Worm (Caenorhabditis elegans): ENCODE results near the gene F32D8.13.

F32D8.13 gene

DNA sequence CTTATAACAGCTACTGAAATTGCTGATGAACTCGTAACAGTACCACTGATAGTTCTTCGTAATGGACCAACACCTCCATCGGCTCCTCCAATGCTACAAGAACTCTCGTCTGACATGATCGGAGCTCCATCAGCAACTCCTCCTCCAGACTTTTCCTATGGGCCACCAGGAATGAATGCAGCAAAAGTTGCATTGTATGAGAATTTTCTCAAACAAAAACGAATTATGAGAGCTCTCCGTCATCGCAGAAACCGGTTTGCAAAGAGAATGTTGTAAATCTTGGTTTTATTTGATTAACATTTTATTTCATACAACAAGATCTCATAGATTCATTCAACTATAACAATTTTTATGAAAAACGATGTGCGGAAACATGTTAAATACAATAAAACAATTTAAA is 8.8 kb downstream of the F32D8.13 start:
- no peak for TF ChIP-seq unc-62 (GFP tag; optimal IDR thresholded peaks at IDR 0.05)

DNA sequence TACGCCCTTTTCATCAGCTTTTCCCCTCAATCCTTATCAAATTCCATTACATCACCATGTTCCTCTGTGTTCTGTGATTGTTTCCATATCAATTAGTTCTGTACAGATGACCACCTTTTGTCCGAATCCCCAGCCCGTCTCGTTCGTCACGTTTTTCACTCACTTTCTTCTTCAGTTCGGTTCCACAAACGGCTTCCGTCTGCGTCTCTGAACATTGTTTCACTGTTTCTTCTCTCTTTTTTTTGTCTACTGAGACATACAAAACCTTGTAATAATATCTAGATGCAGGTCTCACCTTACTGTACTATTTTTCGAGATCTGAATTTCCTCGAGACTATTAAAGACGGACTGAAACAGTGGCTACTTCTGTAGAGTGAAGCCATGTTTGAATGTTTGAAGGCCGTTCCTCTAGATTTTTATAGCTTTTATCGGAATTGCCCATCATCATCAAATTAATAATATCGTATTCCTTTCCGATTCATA is 9.9 kb downstream of the F32D8.13 start, which contains the start of gene F32D8.3:
Gene F32D8.3 (plus strand): TSS at position 433 of the 483 bp plus-strand sequence.
- no peak for TF ChIP-seq unc-62 (GFP tag; optimal IDR thresholded peaks at IDR 0.05)

DNA sequence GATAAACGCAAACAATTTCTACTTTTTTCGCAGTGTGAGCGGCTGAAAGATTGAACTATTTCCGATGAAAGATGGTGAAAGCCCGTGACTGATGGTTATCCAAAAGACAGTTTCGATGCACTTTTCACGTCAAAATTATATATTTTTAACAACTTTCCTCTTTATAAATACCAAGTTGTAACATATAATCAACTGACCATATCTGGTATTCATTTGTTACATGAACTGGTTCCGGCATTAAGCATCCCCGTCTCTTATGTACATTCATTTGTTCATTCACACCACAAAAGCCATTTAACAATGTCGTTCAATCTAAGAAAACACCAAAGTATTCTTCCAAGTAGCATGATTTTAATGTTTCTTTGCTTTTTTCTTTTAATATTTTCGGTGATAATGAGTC is 12.9 kb downstream of the F32D8.13 start, which contains the start of gene F32D8.2:
Gene F32D8.2 (plus strand): TSS at position 301 of the 400 bp plus-strand sequence.
- no peak for TF ChIP-seq unc-62 (GFP tag; optimal IDR thresholded peaks at IDR 0.05)

- TF ChIP-seq unc-62 (GFP tag; optimal IDR thresholded peaks at IDR 0.05), result no peak
Measured at ce11 chrV:10880138-10880882, 16.0 kb downstream of the F32D8.13 start, which contains the start of gene F32D8.1. F32D8.1 (plus strand) TSS chrV:10880832.

- no peak for TF ChIP-seq unc-62 (GFP tag; optimal IDR thresholded peaks at IDR 0.05)
Measured at ce11 chrV:10877808-10878600, 18.3 kb downstream of the F32D8.13 start.

- no peak for TF ChIP-seq unc-62 (GFP tag; optimal IDR thresholded peaks at IDR 0.05)
Measured at ce11 chrV:10876512-10876911, 19.8 kb downstream of the F32D8.13 start.

- TF ChIP-seq unc-62 (GFP tag; optimal IDR thresholded peaks at IDR 0.05), result no peak
Measured at ce11 chrV:10874938-10875599, 21.3 kb downstream of the F32D8.13 start.

- no peak for TF ChIP-seq unc-62 (GFP tag; optimal IDR thresholded peaks at IDR 0.05)
Measured at ce11 chrV:10873190-10873589, 23.2 kb downstream of the F32D8.13 start.

ce11 chrV:10871457-10871861 is 24.9 kb downstream of the F32D8.13 start:
- TF ChIP-seq unc-62 (GFP tag; optimal IDR thresholded peaks at IDR 0.05), result no peak

DNA sequence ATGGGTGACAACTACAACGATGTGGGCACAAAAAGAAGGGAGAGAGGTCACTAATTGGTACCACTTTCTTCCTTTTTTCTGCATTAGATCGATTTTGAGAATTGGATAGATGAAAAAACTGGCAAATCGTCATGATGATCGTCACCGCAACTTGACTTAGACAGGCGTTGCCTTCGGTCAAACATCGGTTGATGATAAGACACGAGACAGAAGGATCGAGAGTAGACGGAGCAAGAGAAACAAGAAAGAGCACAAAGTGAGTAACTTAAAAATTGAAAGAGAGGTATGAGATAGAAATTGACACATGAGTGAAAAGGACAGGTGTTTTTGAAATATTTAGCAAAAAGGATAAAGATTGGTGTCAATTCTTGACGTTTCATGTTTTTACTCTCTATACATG is 26.3 kb downstream of the F32D8.13 start:
- no peak for TF ChIP-seq unc-62 (GFP tag; optimal IDR thresholded peaks at IDR 0.05)

DNA sequence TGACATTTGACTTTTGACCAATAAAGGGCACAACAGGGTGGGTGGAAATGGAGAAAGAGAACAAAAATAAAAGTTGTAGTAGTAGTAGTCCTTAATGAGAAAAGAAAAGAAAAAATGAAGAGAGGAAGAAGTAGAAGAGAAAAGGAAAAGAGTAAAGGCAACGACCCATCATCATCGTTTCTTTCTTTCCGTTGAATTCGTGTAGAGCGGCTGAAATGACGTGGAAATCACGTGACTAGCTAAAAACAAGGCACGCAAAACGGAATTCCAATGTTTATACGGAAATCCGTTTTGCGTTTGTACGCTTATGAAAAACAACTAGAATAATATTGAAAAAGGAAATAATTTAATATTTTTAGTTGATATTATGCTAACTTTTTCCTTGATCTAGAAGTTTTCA is 28.8 kb downstream of the F32D8.13 start:
- TF ChIP-seq unc-62 (GFP tag; optimal IDR thresholded peaks at IDR 0.05), result no peak

ce11 chrV:10865599-10865998 is 30.7 kb downstream of the F32D8.13 start, which contains the start of gene saeg-1:
saeg-1 (minus strand) TSS chrV:10865699.
- no peak for TF ChIP-seq unc-62 (GFP tag; optimal IDR thresholded peaks at IDR 0.05)

ce11 chrV:10862457-10863097 is 33.8 kb downstream of the F32D8.13 start:
- no peak for TF ChIP-seq unc-62 (GFP tag; optimal IDR thresholded peaks at IDR 0.05)

DNA sequence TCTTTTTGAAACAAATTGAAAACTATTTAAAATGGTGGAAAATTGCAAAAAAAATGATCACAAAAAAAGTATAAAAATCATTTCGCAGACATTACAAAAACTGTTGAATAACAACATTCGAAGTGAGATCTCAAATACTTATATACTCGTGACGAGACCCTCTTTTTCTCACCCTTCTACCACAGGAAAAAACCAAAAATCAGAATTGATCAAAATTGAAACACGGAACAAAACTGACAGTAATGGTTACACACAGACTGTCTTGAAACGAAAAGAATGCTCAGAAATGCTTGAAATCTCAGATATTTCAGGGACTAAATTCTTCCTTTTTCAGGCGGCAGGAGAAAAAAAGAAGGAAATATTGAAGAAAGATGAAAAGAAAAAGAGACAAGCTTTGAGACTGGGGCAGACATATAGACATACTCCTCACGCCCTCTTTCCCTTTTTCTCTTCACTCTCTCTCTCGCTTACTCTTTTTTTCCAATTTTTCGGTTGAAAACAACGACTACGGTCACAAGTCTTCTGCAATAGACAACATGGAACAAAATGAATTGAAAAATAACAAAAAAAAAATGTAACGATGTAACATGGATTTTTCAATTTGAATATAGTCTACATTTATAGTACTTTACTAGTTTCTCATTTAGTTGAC is 34.6 kb downstream of the F32D8.13 start:
- TF ChIP-seq unc-62 (GFP tag; optimal IDR thresholded peaks at IDR 0.05), result no peak

DNA sequence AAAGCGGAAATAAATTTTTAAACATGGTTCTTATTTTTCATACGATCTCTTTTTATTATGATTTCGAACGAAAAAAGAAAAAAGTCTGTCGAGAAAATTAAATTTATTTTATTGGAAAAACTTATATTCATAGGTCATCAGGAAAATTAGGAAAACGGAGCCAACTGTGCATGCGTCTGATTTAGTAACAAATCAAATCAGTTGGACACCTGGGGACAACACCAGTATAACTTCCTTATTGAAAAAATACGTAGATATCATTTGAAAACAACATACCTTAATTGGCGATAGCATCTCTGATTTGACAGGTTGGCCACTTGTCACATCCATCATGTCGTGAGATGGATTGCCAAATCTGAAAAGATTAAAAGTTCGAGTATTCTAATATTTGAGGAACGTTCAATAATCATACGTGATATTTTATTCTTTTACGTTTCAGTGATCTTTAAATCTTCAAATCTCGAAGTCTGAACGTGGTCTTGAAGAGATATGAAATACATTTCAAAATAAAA is 35.8 kb downstream of the F32D8.13 start:
- TF ChIP-seq unc-62 (GFP tag; optimal IDR thresholded peaks at IDR 0.05), result no peak
